Worm (Caenorhabditis elegans) whole organism, early embryonic: ENCODE results near the gene clec-181.

Experiments used
- B0310.2 ChIP-seq: sonication (generic microtip); optimal IDR thresholded peaks from 2 replicates; lab custom pipeline; 2016; ENCODE audit warnings: mild to moderate bottlenecking, missing genetic modification characterization, missing compliant biosample characterization
- F13C5.2 ChIP-seq: sonication (generic microtip); optimal IDR thresholded peaks from 2 replicates; lab custom pipeline; 2017; ENCODE audit warnings: mild to moderate bottlenecking, missing genetic modification characterization, inconsistent platforms, missing compliant biosample characterization
- ama-1 ChIP-seq: fragments of 150-350 bp; optimal IDR thresholded peaks from 2 replicates; lab custom pipeline; 2014
- ceh-13 ChIP-seq: fragments of 200-800 bp; sonication (Bioruptor generic); optimal IDR thresholded peaks from 2 replicates; lab custom pipeline; 2018; ENCODE audit warnings: mild to moderate bottlenecking, missing genetic modification characterization, missing compliant biosample characterization
- ets-7 ChIP-seq: sonication (generic microtip); optimal IDR thresholded peaks from 2 replicates; lab custom pipeline; 2016; ENCODE audit warnings: missing genotype, missing genetic modification characterization, missing compliant biosample characterization
- flt-1 ChIP-seq: fragments of 200-800 bp; sonication (Bioruptor generic); IDR thresholded peaks from 2 replicates; pipeline ENCODE4 v1.3.6; 2022; ENCODE audit warnings: missing genetic modification characterization, missing compliant biosample characterization
- hmbx-1 ChIP-seq: sonication (generic microtip); optimal IDR thresholded peaks from 2 replicates; lab custom pipeline; 2016; ENCODE audit warnings: mild to moderate bottlenecking, missing genetic modification characterization, missing compliant biosample characterization
- hnd-1 ChIP-seq: sonication (generic microtip); optimal IDR thresholded peaks from 2 replicates; lab custom pipeline; 2016; ENCODE audit warnings: missing genetic modification characterization, missing compliant biosample characterization
- scrt-1 ChIP-seq: fragments of 200-800 bp; sonication (Bioruptor generic); IDR thresholded peaks from 2 replicates; pipeline ENCODE4 v1.3.6; 2022; ENCODE audit warnings: missing genetic modification characterization, missing compliant biosample characterization
- sea-1 ChIP-seq: fragments of 200-800 bp; sonication (Bioruptor generic); conservative IDR thresholded peaks from 2 replicates; pipeline ENCODE4 v1.3.6; 2022; ENCODE audit warnings: missing genetic modification characterization, missing compliant biosample characterization
- tbx-11 ChIP-seq: fragments of 200-800 bp; sonication (Bioruptor generic); IDR thresholded peaks from 2 replicates; pipeline ENCODE4 v1.3.6; 2022; ENCODE audit warnings: missing genetic modification characterization, missing compliant biosample characterization
- tbx-37 ChIP-seq: fragments of 200-800 bp; sonication (Bioruptor generic); conservative IDR thresholded peaks from 2 replicates; pipeline ENCODE4 v1.3.6; 2022; ENCODE audit warnings: missing genetic modification reagents, missing genetic modification characterization, missing compliant biosample characterization

- TF ChIP-seq hmbx-1 (tag; lab: Kevin White, UChicago): no peak
- TF ChIP-seq ets-7 (tag; lab: Kevin White, UChicago): no peak
- TF ChIP-seq scrt-1 (GFP tag; lab: Robert Waterston, UW): no peak
- no peak for TF ChIP-seq ama-1 (lab: Kevin White, UChicago)
- TF ChIP-seq tbx-37 (GFP tag; lab: Robert Waterston, UW): no peak
- no peak for TF ChIP-seq flt-1
- TF ChIP-seq B0310.2: no peak
- no peak for TF ChIP-seq F13C5.2 (tag; lab: Kevin White, UChicago)
- TF ChIP-seq ceh-13: no peak
- TF ChIP-seq sea-1 (GFP tag; lab: Robert Waterston, UW): no peak
- no peak for TF ChIP-seq tbx-11 (GFP tag; lab: Robert Waterston, UW)
- TF ChIP-seq hnd-1 (tag; lab: Kevin White, UChicago): no peak
These were observed 30.4 kb downstream of the clec-181 start for ce11 chrIV:8626294-8626693.
